Fruit fly (Drosophila melanogaster) Kc167 (cell line): ENCODE measurements around the gene svr.

ENCODE experiments used
- Myc ChIP-seq: fragments of >200 bp; optimal IDR thresholded peaks from 2 replicates; lab custom pipeline; 2017; ENCODE audit warnings: missing external identifiers
- Sin3A ChIP-seq: fragments of >200 bp; optimal IDR thresholded peaks from 2 replicates; lab custom pipeline; 2018; ENCODE audit warnings: missing external identifiers
- h ChIP-seq: fragments of >200 bp; optimal IDR thresholded peaks from 3 replicates; lab custom pipeline; 2018; ENCODE audit warnings: missing external identifiers
- insv ChIP-seq: fragments of >200 bp; optimal IDR thresholded peaks from 3 replicates; lab custom pipeline; 2018; ENCODE audit warnings: missing external identifiers
- psq ChIP-seq: fragments of >200 bp; optimal IDR thresholded peaks from 2 replicates; lab custom pipeline; 2017; ENCODE audit warnings: missing external identifiers
- ttk ChIP-seq: sonication (Bioruptor generic); optimal IDR thresholded peaks from 2 replicates; lab custom pipeline; 2017; ENCODE audit warnings: missing external identifiers

- TF ChIP-seq h (lab: Kevin White, UChicago) = no peak
- TF ChIP-seq ttk (lab: Kevin White, UChicago) = no peak
- TF ChIP-seq Myc (lab: Kevin White, UChicago) = no peak
- TF ChIP-seq psq (lab: Kevin White, UChicago) = no peak
- TF ChIP-seq insv (lab: Kevin White, UChicago) = no peak
- TF ChIP-seq Sin3A (lab: Kevin White, UChicago) = no peak
Measured at dm6 chrX:515676-516075, 19.4 kb downstream of the svr start.
